Fruit fly (Drosophila melanogaster) whole organism, prepupa: ENCODE results near the gene CG13144.

Source experiments
- CG15336 ChIP-seq: fragments of 200-800 bp; sonication (Bioruptor generic); IDR thresholded peaks from 2 replicates; pipeline ENCODE4 v1.3.6; 2022; ENCODE audit warnings: missing biosample characterization, missing genetic modification characterization
- CG16779 ChIP-seq: fragments of 200-800 bp; sonication (Bioruptor generic); optimal IDR thresholded peaks from 3 replicates; lab custom pipeline; 2017; ENCODE audit warnings: missing biosample characterization, mild to moderate bottlenecking, missing genetic modification characterization
- Ets21C ChIP-seq: fragments of 200-800 bp; sonication (Bioruptor generic); optimal IDR thresholded peaks from 3 replicates; lab custom pipeline; 2016; ENCODE audit warnings: missing biosample characterization, missing genetic modification characterization
- Gug ChIP-seq: fragments of 200-800 bp; sonication (Bioruptor generic); IDR thresholded peaks from 2 replicates; pipeline ENCODE4 v1.3.6; 2022; ENCODE audit warnings: missing biosample characterization, missing genetic modification characterization
- acj6 ChIP-seq: fragments of 200-800 bp; sonication (Bioruptor generic); optimal IDR thresholded peaks from 3 replicates; lab custom pipeline; 2016; ENCODE audit warnings: missing biosample characterization, missing genetic modification characterization
- cyc ChIP-seq: fragments of 200-800 bp; sonication (Bioruptor generic); optimal IDR thresholded peaks from 3 replicates; lab custom pipeline; 2016; ENCODE audit warnings: missing biosample characterization, missing genetic modification characterization
- fd59A ChIP-seq: fragments of 200-800 bp; sonication (Bioruptor generic); optimal IDR thresholded peaks from 2 replicates; lab custom pipeline; 2017; ENCODE audit warnings: missing biosample characterization, mild to moderate bottlenecking, missing genetic modification characterization, missing genetic modification reagents
- svp ChIP-seq: fragments of 200-800 bp; sonication (Bioruptor generic); peaks from one replicate; lab custom pipeline; 2016; ENCODE audit warnings: missing biosample characterization, missing genetic modification characterization
- topi ChIP-seq: fragments of 200-800 bp; sonication (Bioruptor generic); optimal IDR thresholded peaks from 3 replicates; lab custom pipeline; 2016; ENCODE audit warnings: missing biosample characterization, missing genetic modification characterization

dm6 chr2L:10488484-10489223 is 2.6 kb downstream of the CG13144 start, which contains the start of the genes Cog4 and CG6144:
- TF ChIP-seq fd59A (GFP tag; lab: Kevin White, UChicago) (no peak), svp (no peak), acj6 (GFP tag; lab: Kevin White, UChicago) (no peak), CG16779 (tag; lab: Kevin White, UChicago) (no peak), CG15336 (no peak), Ets21C (GFP tag; lab: Kevin White, UChicago) (no peak), cyc (GFP tag; lab: Kevin White, UChicago) (no peak), topi (GFP tag; lab: Kevin White, UChicago) (no peak), Gug (GFP tag; lab: Robert Waterston, UW) (no peak)
